Fruit fly (Drosophila melanogaster) S2 (cell line): ENCODE data around the gene CG13043.

Experiments
- CG8478 ChIP-seq: fragments of >200 bp; optimal IDR thresholded peaks from 2 replicates; lab custom pipeline; 2018
- CTCF ChIP-seq, 2 experiments: fragments of >200 bp; optimal IDR thresholded peaks; 2 replicates each; lab custom pipeline; 2018

Gene CG13043

dm6 chr3L:16291678-16292077 lies 14.0 kb downstream of the CG13043 start:
- TF ChIP-seq CG8478 (no peak), CTCF (optimal IDR thresholded peaks at IDR 0.05; lab: Kevin White, UChicago) (no peak)

- TF ChIP-seq CTCF (optimal IDR thresholded peaks at IDR 0.05; lab: Kevin White, UChicago) (no peak), CG8478 (no peak)
These were observed 14.8 kb downstream of the CG13043 start, which contains the start of gene CG13045 for dm6 chr3L:16290850-16291249. CG13045 (minus strand) TSS chr3L:16290950.

dm6 chr3L:16289067-16289466 lies 16.6 kb downstream of the CG13043 start:
- TF ChIP-seq CG8478 = no peak
- no peak for TF ChIP-seq CTCF (optimal IDR thresholded peaks at IDR 0.05; lab: Kevin White, UChicago)

- no peak for TF ChIP-seq CG8478
- TF ChIP-seq CTCF (optimal IDR thresholded peaks at IDR 0.05; lab: Kevin White, UChicago) = no peak
These were observed 17.3 kb downstream of the CG13043 start, which contains the start of gene CG13046 for dm6 chr3L:16288322-16288721. CG13046 (minus strand) TSS chr3L:16288422.

- TF ChIP-seq CG8478 (no peak), CTCF (optimal IDR thresholded peaks at IDR 0.05; lab: Kevin White, UChicago) (no peak)
These were observed 19.4 kb downstream of the CG13043 start for dm6 chr3L:16286258-16286657.

dm6 chr3L:16285346-16285911 lies 20.2 kb downstream of the CG13043 start, which contains the start of gene CG13047:
CG13047 (minus strand) TSS chr3L:16285396.
- no peak for TF ChIP-seq CG8478
- no peak for TF ChIP-seq CTCF (optimal IDR thresholded peaks at IDR 0.05; lab: Kevin White, UChicago)

- TF ChIP-seq CG8478 = no peak
- no peak for TF ChIP-seq CTCF (optimal IDR thresholded peaks at IDR 0.05; lab: Kevin White, UChicago)
These were observed 21.8 kb downstream of the CG13043 start, which contains the start of gene CG13048 for dm6 chr3L:16283821-16284220. CG13048 (minus strand) TSS chr3L:16283921.

- TF ChIP-seq CTCF (optimal IDR thresholded peaks at IDR 0.05; lab: Kevin White, UChicago) (no peak), CG8478 (no peak)
These were observed 23.7 kb downstream of the CG13043 start, which contains the start of gene CG13049 for dm6 chr3L:16281880-16282556. CG13049 (minus strand) TSS chr3L:16281930.

dm6 chr3L:16279987-16280454 lies 25.6 kb downstream of the CG13043 start, which contains the start of gene CG13064:
CG13064 (plus strand) TSS chr3L:16280404.
- TF ChIP-seq CG8478 (no peak), CTCF (optimal IDR thresholded peaks at IDR 0.05; lab: Kevin White, UChicago) (no peak)

dm6 chr3L:16279171-16279570 lies 26.5 kb downstream of the CG13043 start, which contains the start of gene CG13050:
CG13050 (minus strand) TSS chr3L:16279271.
- TF ChIP-seq CTCF (optimal IDR thresholded peaks at IDR 0.05; lab: Kevin White, UChicago) (no peak), CG8478 (no peak)

- TF ChIP-seq CG8478 (no peak), CTCF (optimal IDR thresholded peaks at IDR 0.05; lab: Kevin White, UChicago) (no peak)
These were observed 28.5 kb downstream of the CG13043 start, which contains the start of gene CG13065 for dm6 chr3L:16277135-16277534. CG13065 (plus strand) TSS chr3L:16277435.

- TF ChIP-seq CG8478 (no peak), CTCF (optimal IDR thresholded peaks at IDR 0.05; lab: Kevin White, UChicago) (no peak)
These were observed 30.2 kb downstream of the CG13043 start for dm6 chr3L:16275391-16276017.

dm6 chr3L:16272338-16272959 lies 33.2 kb downstream of the CG13043 start, which contains the start of gene CG13066:
CG13066 (plus strand) TSS chr3L:16272909.
- TF ChIP-seq CG8478 = no peak
- no peak for TF ChIP-seq CTCF (optimal IDR thresholded peaks at IDR 0.05; lab: Kevin White, UChicago)

- no peak for TF ChIP-seq CG8478
- no peak for TF ChIP-seq CTCF (optimal IDR thresholded peaks at IDR 0.05; lab: Kevin White, UChicago)
These were observed 34.8 kb downstream of the CG13043 start, which contains the start of the genes CG34248 and CG13067 for dm6 chr3L:16270802-16271332. CG34248 (minus strand) TSS chr3L:16270902. CG13067 (plus strand) TSS chr3L:16271282.

dm6 chr3L:16269092-16269491 lies 36.6 kb downstream of the CG13043 start, which contains the start of gene CG13068:
CG13068 (plus strand) TSS chr3L:16269392.
- TF ChIP-seq CTCF (optimal IDR thresholded peaks at IDR 0.05; lab: Kevin White, UChicago) (no peak), CG8478 (no peak)
